Worm (Caenorhabditis elegans): ENCODE data around the gene ttr-1.

Gene ttr-1

ce11 chrIII:9928777-9929176 lies at the start of gene ttr-1:
ttr-1 (plus strand) TSS chrIII:9929077.
- TF ChIP-seq unc-62 (GFP tag; optimal IDR thresholded peaks at IDR 0.05), result no peak

- no peak for TF ChIP-seq unc-62 (GFP tag; optimal IDR thresholded peaks at IDR 0.05)
Measured at ce11 chrIII:9885609-9886008, 43.3 kb upstream of the ttr-1 start.

ce11 chrIII:9886323-9886722 lies 42.6 kb upstream of the ttr-1 start:
- no peak for TF ChIP-seq unc-62 (GFP tag; optimal IDR thresholded peaks at IDR 0.05)

ce11 chrIII:9891324-9891723 lies 37.6 kb upstream of the ttr-1 start, which contains the start of gene alg-4:
alg-4 (minus strand) TSS chrIII:9891424.
- TF ChIP-seq unc-62 (GFP tag; optimal IDR thresholded peaks at IDR 0.05), result no peak

- no peak for TF ChIP-seq unc-62 (GFP tag; optimal IDR thresholded peaks at IDR 0.05)
Measured at ce11 chrIII:9892855-9893254, 36.0 kb upstream of the ttr-1 start, which contains the start of gene mam-7. mam-7 (plus strand) TSS chrIII:9893155.

- no peak for TF ChIP-seq unc-62 (GFP tag; optimal IDR thresholded peaks at IDR 0.05)
Measured at ce11 chrIII:9899720-9900119, 29.2 kb upstream of the ttr-1 start.

- no peak for TF ChIP-seq unc-62 (GFP tag; optimal IDR thresholded peaks at IDR 0.05)
Measured at ce11 chrIII:9903694-9904292, 25.1 kb upstream of the ttr-1 start.

- no peak for TF ChIP-seq unc-62 (GFP tag; optimal IDR thresholded peaks at IDR 0.05)
Measured at ce11 chrIII:9905307-9905706, 23.6 kb upstream of the ttr-1 start.

ce11 chrIII:9907574-9907973 lies 21.3 kb upstream of the ttr-1 start:
- no peak for TF ChIP-seq unc-62 (GFP tag; optimal IDR thresholded peaks at IDR 0.05)

ce11 chrIII:9908769-9909168 lies 20.1 kb upstream of the ttr-1 start:
- no peak for TF ChIP-seq unc-62 (GFP tag; optimal IDR thresholded peaks at IDR 0.05)

- no peak for TF ChIP-seq unc-62 (GFP tag; optimal IDR thresholded peaks at IDR 0.05)
Measured at ce11 chrIII:9910608-9911479, 18.0 kb upstream of the ttr-1 start, which contains the start of the genes cyld-1 and F40F12.9. cyld-1 (minus strand) TSS chrIII:9910658. F40F12.9 (plus strand) TSS chrIII:9911328.

ce11 chrIII:9912501-9912900 lies 16.4 kb upstream of the ttr-1 start:
- TF ChIP-seq unc-62 (GFP tag; optimal IDR thresholded peaks at IDR 0.05), result no peak

- no peak for TF ChIP-seq unc-62 (GFP tag; optimal IDR thresholded peaks at IDR 0.05)
Measured at ce11 chrIII:9912998-9913397, 15.9 kb upstream of the ttr-1 start.

- TF ChIP-seq unc-62 (GFP tag; optimal IDR thresholded peaks at IDR 0.05), result no peak
Measured at ce11 chrIII:9913722-9914121, 15.2 kb upstream of the ttr-1 start, which contains the start of gene cbp-3. cbp-3 (plus strand) TSS chrIII:9913993.

ce11 chrIII:9920764-9921163 lies 8.1 kb upstream of the ttr-1 start, which contains the start of gene F40F12.3:
F40F12.3 (minus strand) TSS chrIII:9920864.
- no peak for TF ChIP-seq unc-62 (GFP tag; optimal IDR thresholded peaks at IDR 0.05)

- no peak for TF ChIP-seq unc-62 (GFP tag; optimal IDR thresholded peaks at IDR 0.05)
Measured at ce11 chrIII:9922310-9922709, 6.6 kb upstream of the ttr-1 start.

- TF ChIP-seq unc-62 (GFP tag; optimal IDR thresholded peaks at IDR 0.05), result no peak
Measured at ce11 chrIII:9922874-9923273, 6.0 kb upstream of the ttr-1 start, which contains the start of gene cbp-2. cbp-2 (plus strand) TSS chrIII:9923174.
